Fruit fly (Drosophila melanogaster) whole organism, wandering third instar larva: ENCODE measurements around the gene nmo.

Experiments
- Abd-B ChIP-seq: fragments of >200 bp; optimal IDR thresholded peaks from 2 replicates; lab custom pipeline; 2017; ENCODE audit warnings: missing biosample characterization, missing genetic modification characterization
- CG9705 ChIP-seq: fragments of 200-800 bp; sonication (Bioruptor generic); optimal IDR thresholded peaks from 2 replicates; lab custom pipeline; 2018; ENCODE audit warnings: missing biosample characterization, mild to moderate bottlenecking, missing genetic modification characterization
- CrebA ChIP-seq: fragments of 200-800 bp; sonication (Bioruptor generic); optimal IDR thresholded peaks from 2 replicates; lab custom pipeline; 2016; ENCODE audit warnings: missing biosample characterization, mild to moderate bottlenecking, missing genetic modification characterization, borderline replicate concordance
- Dfd ChIP-seq: fragments of >200 bp; optimal IDR thresholded peaks from 2 replicates; lab custom pipeline; 2017; ENCODE audit warnings: missing biosample characterization, missing genetic modification characterization
- HLH106 ChIP-seq: fragments of 200-800 bp; optimal IDR thresholded peaks from 3 replicates; lab custom pipeline; 2019; ENCODE audit warnings: missing biosample characterization, mild to moderate bottlenecking, missing genetic modification characterization, moderate library complexity
- Hnf4 ChIP-seq: fragments of 200-800 bp; sonication (Bioruptor generic); optimal IDR thresholded peaks from 2 replicates; lab custom pipeline; 2016; ENCODE audit warnings: missing biosample characterization, mild to moderate bottlenecking, missing genetic modification characterization
- Hr78 ChIP-seq: fragments of >200 bp; optimal IDR thresholded peaks from 2 replicates; lab custom pipeline; 2017; ENCODE audit warnings: missing biosample characterization, missing genetic modification characterization
- Hr83 ChIP-seq: fragments of 200-300 bp; sonication (Bioruptor generic); optimal IDR thresholded peaks from 2 replicates; lab custom pipeline; 2016; ENCODE audit warnings: missing biosample characterization, mild to moderate bottlenecking, missing genetic modification characterization, moderate library complexity; ENCODE audit not compliant: poor library complexity, severe bottlenecking
- Mio ChIP-seq: sonication (Bioruptor generic); optimal IDR thresholded peaks from 2 replicates; lab custom pipeline; 2016; ENCODE audit warnings: missing biosample characterization, missing genetic modification characterization
- Myc ChIP-seq: fragments of >200 bp; optimal IDR thresholded peaks from 2 replicates; lab custom pipeline; 2017
- OdsH ChIP-seq: fragments of 200-800 bp; sonication (Bioruptor generic); optimal IDR thresholded peaks from 2 replicates; lab custom pipeline; 2016; ENCODE audit warnings: missing biosample characterization, mild to moderate bottlenecking, missing genetic modification characterization
- Rel ChIP-seq, 2 experiments: fragments of 200-800 bp; sonication (Bioruptor generic) in 1 of 2; optimal IDR thresholded peaks; 2 replicates in 1 of 2; 3 replicates in 1 of 2; lab custom pipeline; 2016 to 2019; ENCODE audit warnings: mild to moderate bottlenecking in 2 of 2, missing biosample characterization in 2 of 2, missing genetic modification characterization in 2 of 2, moderate library complexity in 1 of 2
- Sp1 ChIP-seq: fragments of 200-800 bp; sonication (Bioruptor generic); optimal IDR thresholded peaks from 3 replicates; lab custom pipeline; 2019; ENCODE audit warnings: missing biosample characterization, mild to moderate bottlenecking, missing genetic modification characterization, moderate library complexity
- Vsx2 ChIP-seq: fragments of 200-300, 225-300 bp; sonication (Bioruptor generic); optimal IDR thresholded peaks from 2 replicates; lab custom pipeline; 2018; ENCODE audit warnings: missing biosample characterization, missing genetic modification characterization; ENCODE audit not compliant: partially characterized antibody
- br ChIP-seq: fragments of 200-800 bp; sonication (Bioruptor generic); optimal IDR thresholded peaks from 2 replicates; lab custom pipeline; 2016; ENCODE audit warnings: missing biosample characterization, missing genetic modification characterization
- brk ChIP-seq: fragments of 200-800 bp; sonication (Bioruptor generic); optimal IDR thresholded peaks from 2 replicates; lab custom pipeline; 2016; ENCODE audit warnings: missing biosample characterization, mild to moderate bottlenecking, missing genetic modification characterization
- dsf ChIP-seq: sonication (Bioruptor generic); optimal IDR thresholded peaks from 2 replicates; lab custom pipeline; 2016; ENCODE audit warnings: missing biosample characterization, missing genetic modification characterization, borderline replicate concordance
- ey ChIP-seq: fragments of 200-800 bp; sonication (Bioruptor generic); optimal IDR thresholded peaks from 2 replicates; lab custom pipeline; 2016; ENCODE audit warnings: missing biosample characterization, missing genetic modification characterization
- foxo ChIP-seq, 2 experiments: fragments of 200-800 bp; sonication (Bioruptor generic); optimal IDR thresholded peaks; 2 replicates in 1 of 2; 3 replicates in 1 of 2; lab custom pipeline; 2016 to 2017; ENCODE audit warnings: missing biosample characterization in 2 of 2, missing genetic modification characterization in 2 of 2
- fru ChIP-seq: fragments of 200-800 bp; sonication (Bioruptor generic); optimal IDR thresholded peaks from 3 replicates; lab custom pipeline; 2016; ENCODE audit warnings: missing biosample characterization, mild to moderate bottlenecking, missing genetic modification characterization
- lola ChIP-seq: fragments of >200 bp; optimal IDR thresholded peaks from 2 replicates; lab custom pipeline; 2017; ENCODE audit warnings: missing biosample characterization, missing genetic modification characterization
- pan ChIP-seq: fragments of >200 bp; optimal IDR thresholded peaks from 2 replicates; lab custom pipeline; 2017
- psq ChIP-seq: fragments of 200-800 bp; sonication (Bioruptor generic); optimal IDR thresholded peaks from 3 replicates; lab custom pipeline; 2017; ENCODE audit warnings: missing biosample characterization, mild to moderate bottlenecking, missing genetic modification characterization, moderate library complexity
- rgr ChIP-seq: fragments of 200-800 bp; sonication (Bioruptor generic); optimal IDR thresholded peaks from 3 replicates; lab custom pipeline; 2016; ENCODE audit warnings: missing biosample characterization, mild to moderate bottlenecking, missing genetic modification characterization
- sage ChIP-seq: fragments of 200-800 bp; sonication (Bioruptor generic); optimal IDR thresholded peaks from 2 replicates; lab custom pipeline; 2016; ENCODE audit warnings: missing biosample characterization, mild to moderate bottlenecking, missing genetic modification characterization
- sv ChIP-seq: fragments of 200-800 bp; sonication (Bioruptor generic); optimal IDR thresholded peaks from 3 replicates; lab custom pipeline; 2016; ENCODE audit warnings: missing biosample characterization, missing genetic modification characterization
- usp ChIP-seq: fragments of >200 bp; optimal IDR thresholded peaks from 2 replicates; lab custom pipeline; 2017; ENCODE audit warnings: missing biosample characterization, missing genetic modification characterization
- woc ChIP-seq: sonication (Bioruptor generic); optimal IDR thresholded peaks from 2 replicates; lab custom pipeline; 2016; ENCODE audit warnings: missing biosample characterization, mild to moderate bottlenecking, missing genetic modification characterization

Gene nmo

DNA sequence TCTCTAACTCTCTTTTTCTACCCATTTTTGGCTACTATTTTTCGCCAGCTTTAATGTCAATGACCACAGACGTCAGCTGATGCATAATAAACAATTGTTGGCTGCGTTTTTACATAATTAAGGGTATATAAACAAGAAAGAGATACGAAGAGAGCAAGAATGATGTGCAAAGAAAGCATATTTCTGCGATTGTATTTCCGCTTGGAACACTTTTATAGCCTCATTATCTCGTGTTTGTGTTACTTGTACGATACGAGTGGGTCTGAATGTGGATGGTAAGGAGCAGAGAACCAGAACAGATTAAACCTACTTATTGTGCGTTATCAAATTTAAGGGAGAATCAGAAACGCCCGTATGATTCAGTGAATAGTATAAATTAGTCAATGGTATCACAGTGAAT, 44.0 kb upstream of the nmo start:
- no peak for TF ChIP-seq Rel (GFP tag; optimal IDR thresholded peaks at IDR 0.05; lab: Kevin White, UChicago)
- no peak for TF ChIP-seq Rel (tag; optimal IDR thresholded peaks at IDR 0.05; lab: Kevin White, UChicago)
- TF ChIP-seq Sp1 (GFP tag; lab: Kevin White, UChicago) = no peak
- TF ChIP-seq usp (GFP tag; lab: Kevin White, UChicago) = no peak
- no peak for TF ChIP-seq Dfd (GFP tag; lab: Kevin White, UChicago)
- TF ChIP-seq psq = no peak
- TF ChIP-seq woc (GFP tag; lab: Kevin White, UChicago) = no peak
- no peak for TF ChIP-seq sage (GFP tag; lab: Kevin White, UChicago)
- TF ChIP-seq OdsH (GFP tag; lab: Kevin White, UChicago) = no peak
- TF ChIP-seq Myc (lab: Kevin White, UChicago) = no peak
- no peak for TF ChIP-seq ey (GFP tag; lab: Kevin White, UChicago)
- TF ChIP-seq Hr83 (GFP tag; lab: Kevin White, UChicago) = no peak
- TF ChIP-seq fru (GFP tag; lab: Kevin White, UChicago) = no peak
- TF ChIP-seq, all 38 proteins: peak for 0

DNA sequence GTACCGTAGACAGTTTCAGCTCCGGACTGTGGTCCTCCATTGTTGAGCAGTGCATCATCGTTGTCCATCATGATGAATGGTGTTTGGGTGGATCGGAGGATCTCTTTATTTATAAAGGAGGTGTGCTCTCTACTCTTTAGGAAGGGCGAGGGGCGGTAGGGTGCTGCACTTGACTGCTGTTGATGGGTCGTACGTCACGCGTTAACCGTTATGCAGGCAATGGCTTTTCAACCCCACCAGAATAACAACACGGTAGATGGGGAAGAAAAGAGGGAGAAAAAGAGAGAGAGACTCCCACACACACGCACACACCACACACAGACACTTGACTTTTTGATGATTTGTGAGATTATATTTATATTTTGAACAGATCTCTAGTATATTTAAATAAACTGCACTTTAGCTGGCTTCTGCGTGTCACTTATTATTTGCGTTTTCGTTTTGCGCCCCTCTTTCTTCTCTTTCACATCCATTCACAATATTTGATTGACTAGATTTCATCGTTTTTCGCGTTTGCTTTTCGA, 43.4 kb upstream of the nmo start:
- TF ChIP-seq CG9705 (GFP tag; lab: Kevin White, UChicago) = no peak
- peak; percentile 78 for TF ChIP-seq psq

- TF ChIP-seq woc (GFP tag; lab: Kevin White, UChicago) (no peak), Rel (GFP tag; optimal IDR thresholded peaks at IDR 0.05; lab: Kevin White, UChicago) (no peak), Rel (tag; optimal IDR thresholded peaks at IDR 0.05; lab: Kevin White, UChicago) (peak; percentile 56), CrebA (GFP tag; lab: Kevin White, UChicago) (no peak), brk (GFP tag; lab: Kevin White, UChicago) (peak; percentile 7), psq (peak; percentile 63)
Observed at dm6 chr3L:7935933-7936494, 42.8 kb upstream of the nmo start, which contains the start of the genes syd and Srp9. Gene syd (minus strand): TSS chr3L:7936120. Gene Srp9 (plus strand): TSS chr3L:7936373.

DNA sequence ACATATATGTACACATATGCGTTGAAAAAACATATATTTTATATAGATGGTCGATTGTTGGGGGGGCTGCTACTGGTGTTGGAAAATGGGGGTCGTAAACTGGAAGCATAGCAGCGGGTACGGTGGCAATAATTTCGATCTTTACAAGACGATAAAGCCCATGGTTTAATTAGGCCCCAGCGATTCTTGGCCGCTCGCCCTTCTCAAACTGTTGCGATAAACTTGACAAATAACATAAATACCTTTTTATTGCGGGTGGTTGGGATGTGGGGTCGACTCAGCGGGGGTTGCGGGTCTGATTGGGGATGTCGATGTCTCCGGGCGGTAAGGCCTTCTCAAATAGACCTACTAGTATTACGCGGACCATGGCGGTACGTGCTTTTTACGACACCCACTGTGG, 40.2 kb upstream of the nmo start:
- TF ChIP-seq Abd-B (GFP tag; lab: Kevin White, UChicago) (no peak), Dfd (GFP tag; lab: Kevin White, UChicago) (no peak), sage (GFP tag; lab: Kevin White, UChicago) (no peak), pan (lab: Kevin White, UChicago) (no peak)

- TF ChIP-seq fru (GFP tag; lab: Kevin White, UChicago) = no peak
- peak; percentile 14 for TF ChIP-seq CrebA (GFP tag; lab: Kevin White, UChicago)
- TF ChIP-seq dsf (GFP tag; lab: Kevin White, UChicago) = no peak
- no peak for TF ChIP-seq woc (GFP tag; lab: Kevin White, UChicago)
Observed at dm6 chr3L:7940558-7941238, 38.1 kb upstream of the nmo start.

- TF ChIP-seq Abd-B (GFP tag; lab: Kevin White, UChicago) = no peak
- TF ChIP-seq HLH106 (tag; lab: Kevin White, UChicago) = no peak
- no peak for TF ChIP-seq Hnf4 (GFP tag; lab: Kevin White, UChicago)
- no peak for TF ChIP-seq Rel (GFP tag; optimal IDR thresholded peaks at IDR 0.05; lab: Kevin White, UChicago)
- no peak for TF ChIP-seq Rel (tag; optimal IDR thresholded peaks at IDR 0.05; lab: Kevin White, UChicago)
- TF ChIP-seq rgr (GFP tag; lab: Kevin White, UChicago) = no peak
- TF ChIP-seq ey (GFP tag; lab: Kevin White, UChicago) = no peak
- no peak for TF ChIP-seq Hr78
- no peak for TF ChIP-seq CG9705 (GFP tag; lab: Kevin White, UChicago)
- TF ChIP-seq psq = no peak
- TF ChIP-seq br (GFP tag; lab: Kevin White, UChicago) = no peak
- no peak for TF ChIP-seq sv (GFP tag; lab: Kevin White, UChicago)
- TF ChIP-seq lola = no peak
- TF ChIP-seq Mio (GFP tag; lab: Kevin White, UChicago) = no peak
- no peak for TF ChIP-seq Vsx2 (GFP tag; lab: Kevin White, UChicago)
- TF ChIP-seq foxo (GFP tag; optimal IDR thresholded peaks at IDR 0.05; lab: Kevin White, UChicago) = no peak
Observed at dm6 chr3L:7941514-7941913, 37.3 kb upstream of the nmo start.
